Worm (Caenorhabditis elegans): Measurements from ENCODE around the gene Y55F3AM.5.

The Y55F3AM.5 gene

DNA sequence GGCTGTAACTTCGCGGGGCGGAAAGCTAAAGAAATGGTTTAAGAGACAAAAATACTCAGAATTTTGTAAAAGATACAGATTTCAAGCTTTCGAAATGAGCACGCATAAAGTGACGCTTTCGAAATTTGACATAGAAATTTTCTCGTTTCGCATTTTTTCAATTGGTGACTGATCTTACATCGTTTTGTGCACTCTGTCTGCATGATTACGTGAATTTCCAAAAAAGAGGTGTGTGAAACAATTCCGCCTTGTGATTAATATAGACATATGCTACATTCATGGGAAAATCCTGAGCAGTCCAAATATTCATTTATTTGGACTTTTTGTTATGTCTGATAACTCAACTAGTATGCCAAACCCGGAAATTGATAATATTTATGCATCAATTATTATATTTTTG, 46.7 kb downstream of the Y55F3AM.5 start, which contains the start of gene srx-12:
TSS of gene srx-12 (plus strand) at position 301 of the 400 bp plus-strand sequence.
- TF ChIP-seq pbrm-1 (GFP tag; IDR thresholded peaks at IDR 0.05) (no peak), nhr-90 (tag; optimal IDR thresholded peaks at IDR 0.05) (no peak), mxl-1 (tag; optimal IDR thresholded peaks at IDR 0.05) (no peak), Y56A3A.18 (GFP tag; IDR thresholded peaks at IDR 0.05) (no peak), Y53F4B.3 (GFP tag; IDR thresholded peaks at IDR 0.05) (no peak), ceh-40 (GFP tag; IDR thresholded peaks at IDR 0.05) (no peak), efl-1 (GFP tag; optimal IDR thresholded peaks at IDR 0.05) (no peak), akir-1 (GFP tag; optimal IDR thresholded peaks at IDR 0.05) (no peak)

DNA sequence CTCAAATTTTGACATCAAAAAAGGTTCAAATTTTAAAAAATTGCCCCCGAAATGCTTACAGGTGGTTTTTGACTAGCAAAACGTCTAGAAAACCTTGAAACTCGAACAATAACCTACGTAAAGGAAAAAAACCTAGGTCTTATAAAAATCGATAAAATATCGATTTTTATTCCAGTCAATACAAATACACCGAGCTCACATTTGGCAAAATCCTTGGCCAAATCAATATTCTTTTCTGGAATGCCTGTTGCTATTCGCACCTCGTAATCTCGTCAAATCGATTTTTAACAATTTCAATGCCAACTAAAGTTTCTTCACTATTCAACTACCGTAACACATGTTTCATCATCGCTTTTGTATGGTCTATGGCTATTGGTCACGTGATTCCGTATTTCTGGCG, 48.0 kb downstream of the Y55F3AM.5 start:
- no peak for TF ChIP-seq repo-1 (tag; optimal IDR thresholded peaks at IDR 0.05)
- TF ChIP-seq unc-62 (GFP tag; optimal IDR thresholded peaks at IDR 0.05), result no peak
- no peak for TF ChIP-seq hmg-20 (GFP tag; IDR thresholded peaks at IDR 0.05)
- no peak for TF ChIP-seq madf-3 (GFP tag; IDR thresholded peaks at IDR 0.05)

DNA sequence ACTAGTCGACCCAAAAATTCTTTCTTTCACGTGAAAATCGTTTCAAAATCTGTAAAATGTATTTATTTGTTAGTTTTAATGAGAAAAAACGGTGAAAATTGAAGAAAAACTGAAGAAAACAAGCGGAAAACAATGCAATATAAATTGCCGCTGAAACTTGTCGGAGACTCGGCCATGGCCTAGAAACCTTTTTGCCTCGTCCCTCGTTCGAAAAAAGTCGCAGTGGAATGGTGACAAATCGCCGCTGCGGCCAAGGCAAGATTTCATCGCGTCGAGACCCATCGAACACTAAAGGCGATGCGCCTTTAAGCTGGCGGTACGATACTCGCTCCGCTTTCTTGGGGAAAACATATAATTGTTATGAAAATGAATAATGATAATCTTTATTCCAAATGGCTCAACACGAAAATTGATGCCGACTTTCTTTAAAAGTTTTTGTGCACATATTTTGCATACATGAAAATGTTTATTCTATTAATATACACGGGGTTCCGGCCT, 52.7 kb downstream of the Y55F3AM.5 start, which contains the start of gene Y55F3AM.21:
TSS of gene Y55F3AM.21 (minus strand) at position 51 of the 498 bp plus-strand sequence.
- TF ChIP-seq attf-3 (GFP tag; conservative IDR thresholded peaks at IDR 0.05) (0 out of 2 replicates have a peak, but pooled peaks have one; percentile 24), madf-6 (GFP tag; IDR thresholded peaks at IDR 0.05) (peak; percentile 64), xnd-1 (tag; optimal IDR thresholded peaks at IDR 0.05) (peak; percentile 61), lsl-1 (GFP tag; optimal IDR thresholded peaks at IDR 0.05) (peak; percentile 40), F33H1.4 (GFP tag; IDR thresholded peaks at IDR 0.05) (peak; percentile 75)

All from whole organism, young adult.